Fruit fly (Drosophila melanogaster) whole organism, wandering third instar larva: ENCODE measurements around the gene Delta.

ENCODE experiments used
- Abd-B ChIP-seq: fragments of >200 bp; optimal IDR thresholded peaks from 2 replicates; lab custom pipeline; 2017; ENCODE audit warnings: missing biosample characterization, missing genetic modification characterization
- Jra ChIP-seq: sonication (Bioruptor generic); optimal IDR thresholded peaks from 2 replicates; lab custom pipeline; 2016; ENCODE audit warnings: missing biosample characterization, missing genetic modification characterization
- Myc ChIP-seq: fragments of >200 bp; optimal IDR thresholded peaks from 2 replicates; lab custom pipeline; 2017
- br ChIP-seq: fragments of 200-800 bp; sonication (Bioruptor generic); optimal IDR thresholded peaks from 2 replicates; lab custom pipeline; 2016; ENCODE audit warnings: missing biosample characterization, missing genetic modification characterization
- ey ChIP-seq: fragments of 200-800 bp; sonication (Bioruptor generic); optimal IDR thresholded peaks from 2 replicates; lab custom pipeline; 2016; ENCODE audit warnings: missing biosample characterization, missing genetic modification characterization
- foxo ChIP-seq, 2 experiments: fragments of 200-800 bp; sonication (Bioruptor generic); optimal IDR thresholded peaks; 2 replicates in 1 of 2; 3 replicates in 1 of 2; lab custom pipeline; 2016 to 2017; ENCODE audit warnings: missing biosample characterization in 2 of 2, missing genetic modification characterization in 2 of 2
- lola ChIP-seq: fragments of >200 bp; optimal IDR thresholded peaks from 2 replicates; lab custom pipeline; 2017; ENCODE audit warnings: missing biosample characterization, missing genetic modification characterization
- psq ChIP-seq: fragments of 200-800 bp; sonication (Bioruptor generic); optimal IDR thresholded peaks from 3 replicates; lab custom pipeline; 2017; ENCODE audit warnings: missing biosample characterization, mild to moderate bottlenecking, missing genetic modification characterization, moderate library complexity
- sage ChIP-seq: fragments of 200-800 bp; sonication (Bioruptor generic); optimal IDR thresholded peaks from 2 replicates; lab custom pipeline; 2016; ENCODE audit warnings: missing biosample characterization, mild to moderate bottlenecking, missing genetic modification characterization
- tai ChIP-seq: sonication (Bioruptor generic); optimal IDR thresholded peaks from 2 replicates; lab custom pipeline; 2016; ENCODE audit warnings: missing biosample characterization, missing genetic modification characterization
- usp ChIP-seq: fragments of >200 bp; optimal IDR thresholded peaks from 2 replicates; lab custom pipeline; 2017; ENCODE audit warnings: missing biosample characterization, missing genetic modification characterization
- woc ChIP-seq: sonication (Bioruptor generic); optimal IDR thresholded peaks from 2 replicates; lab custom pipeline; 2016; ENCODE audit warnings: missing biosample characterization, mild to moderate bottlenecking, missing genetic modification characterization

DNA sequence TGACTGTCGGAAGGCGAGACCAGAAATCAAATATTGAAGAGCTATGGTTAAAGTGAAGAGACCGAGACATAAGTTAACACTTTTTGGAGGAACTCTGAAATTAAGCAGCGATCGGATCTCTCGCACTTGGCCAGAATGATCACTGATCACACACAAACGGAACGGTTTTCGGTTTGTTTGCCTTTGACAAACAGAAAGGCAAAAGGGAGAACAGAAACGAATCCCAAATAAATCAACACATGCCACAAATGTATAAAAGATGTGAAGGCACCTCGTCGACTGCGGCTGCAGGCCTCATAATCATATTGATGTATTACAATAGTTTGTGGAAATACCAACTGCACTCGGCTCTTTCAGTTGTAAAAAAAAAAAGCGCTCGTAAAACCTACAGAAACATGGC is 27.8 kb downstream of the Delta start:
- TF ChIP-seq br (GFP tag; lab: Kevin White, UChicago) (no peak), usp (GFP tag; lab: Kevin White, UChicago) (no peak), Myc (lab: Kevin White, UChicago) (no peak), psq (GFP tag; lab: Kevin White, UChicago) (no peak), ey (no peak), Abd-B (no peak), foxo (GFP tag; optimal IDR thresholded peaks at IDR 0.05; lab: Kevin White, UChicago) (no peak), sage (GFP tag; lab: Kevin White, UChicago) (no peak), lola (GFP tag; lab: Kevin White, UChicago) (no peak), Jra (GFP tag; lab: Kevin White, UChicago) (no peak), woc (GFP tag; lab: Kevin White, UChicago) (no peak), tai (GFP tag; lab: Kevin White, UChicago) (no peak)
